Worm (Caenorhabditis elegans) whole organism, mixed stage, embryonic: ENCODE data around the gene Y50D7A.1.
A peak's percentile ranks its signal among the peaks of the same experiment; 100 is the strongest.

ENCODE experiments used
- ces-1 ChIP-seq: fragments of 150-350 bp; optimal IDR thresholded peaks from 2 replicates; lab custom pipeline; 2014; ENCODE audit warnings: missing biosample characterization, missing genetic modification reagents, missing genetic modification characterization
- drap-1 ChIP-seq: fragments of 200-800 bp; sonication (Bioruptor generic); optimal IDR thresholded peaks from 3 replicates; lab custom pipeline; 2018; ENCODE audit warnings: mild to moderate bottlenecking, missing genetic modification characterization, missing compliant biosample characterization
- ham-2 ChIP-seq: fragments of 200-800 bp; sonication (Bioruptor generic); optimal IDR thresholded peaks from 2 replicates; lab custom pipeline; 2018; ENCODE audit warnings: mild to moderate bottlenecking, missing genetic modification characterization, missing compliant biosample characterization
- mab-5 ChIP-seq: fragments of 150-350 bp; optimal IDR thresholded peaks from 2 replicates; lab custom pipeline; 2014; ENCODE audit warnings: missing biosample characterization, missing genetic modification characterization
- nhr-2 ChIP-seq: fragments of 150-350 bp; optimal IDR thresholded peaks from 2 replicates; lab custom pipeline; 2014; ENCODE audit warnings: missing biosample characterization, missing genetic modification characterization
- tbx-8 ChIP-seq: fragments of 200-800 bp; sonication (Bioruptor generic); optimal IDR thresholded peaks from 2 replicates; lab custom pipeline; 2018; ENCODE audit warnings: mild to moderate bottlenecking, missing genetic modification characterization, moderate library complexity, missing compliant biosample characterization
- zip-8 ChIP-seq: fragments of 150-350 bp; optimal IDR thresholded peaks from 2 replicates; lab custom pipeline; 2014; ENCODE audit warnings: missing biosample characterization, missing genetic modification characterization

The Y50D7A.1 gene

ce11 chrIII:356906-357901 lies 64.8 kb downstream of the Y50D7A.1 start:
- peak; percentile 38 for TF ChIP-seq zip-8
- TF ChIP-seq tbx-8 (GFP tag; lab: Kevin White, UChicago), result no peak
- TF ChIP-seq, all 35 proteins: peak for 1

DNA sequence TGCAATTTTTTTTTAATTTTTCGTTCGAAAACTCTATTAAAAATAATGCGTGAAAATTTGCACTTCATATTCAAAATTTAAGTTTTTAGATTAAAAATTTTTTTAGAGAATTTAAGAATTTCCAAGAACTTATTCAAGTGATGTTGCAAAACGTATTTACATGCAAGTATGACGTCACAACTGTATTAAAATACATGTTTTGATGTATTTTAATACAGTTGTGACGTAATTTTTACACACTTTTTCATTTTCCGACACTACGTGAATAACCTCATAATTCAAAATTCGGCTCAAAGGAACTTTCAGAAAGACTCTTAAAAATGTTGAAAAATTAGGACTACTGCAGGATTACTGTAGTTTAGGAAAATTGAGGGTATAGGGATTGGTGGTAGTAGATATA lies 65.7 kb downstream of the Y50D7A.1 start:
- TF ChIP-seq tbx-8 (GFP tag; lab: Kevin White, UChicago) (no peak), zip-8 (peak; percentile 99)

ce11 chrIII:360315-360714 lies 67.9 kb downstream of the Y50D7A.1 start:
- TF ChIP-seq mab-5 (no peak), drap-1 (GFP tag; lab: Kevin White, UChicago) (no peak), nhr-2 (tag; lab: Kevin White, UChicago) (no peak), ham-2 (GFP tag; lab: Kevin White, UChicago) (no peak), ces-1 (GFP tag; lab: Kevin White, UChicago) (peak; percentile 3)
